Worm (Caenorhabditis elegans) whole organism, late embryonic: Measurements from ENCODE around the gene EGAP2.2.

Source experiments
- C38D4.7 ChIP-seq: fragments of 200-800 bp; sonication (Bioruptor generic); optimal IDR thresholded peaks from 2 replicates; lab custom pipeline; 2018; ENCODE audit warnings: mild to moderate bottlenecking, missing genetic modification characterization, moderate library complexity, missing compliant biosample characterization
- K09A11.1 ChIP-seq: sonication (generic microtip); optimal IDR thresholded peaks from 2 replicates; lab custom pipeline; 2017; ENCODE audit warnings: antibody characterized with exemption, mild to moderate bottlenecking, missing genetic modification characterization, missing compliant biosample characterization; ENCODE audit not compliant: insufficient read depth
- ahr-1 ChIP-seq: sonication (generic microtip); optimal IDR thresholded peaks from 2 replicates; lab custom pipeline; 2016; ENCODE audit warnings: missing genetic modification characterization, missing compliant biosample characterization
- ama-1 ChIP-seq: fragments of 150-350 bp; optimal IDR thresholded peaks from 2 replicates; lab custom pipeline; 2014
- ceh-14 ChIP-seq: sonication (generic microtip); optimal IDR thresholded peaks from 2 replicates; lab custom pipeline; 2016; ENCODE audit warnings: missing genotype, missing genetic modification characterization, missing compliant biosample characterization
- ceh-18 ChIP-seq: sonication (generic microtip); optimal IDR thresholded peaks from 2 replicates; lab custom pipeline; 2016; ENCODE audit warnings: missing genetic modification characterization, missing compliant biosample characterization
- ceh-30 ChIP-seq: fragments of 150-350 bp; optimal IDR thresholded peaks from 2 replicates; lab custom pipeline; 2014; ENCODE audit warnings: missing biosample characterization, missing genetic modification characterization
- ceh-31 ChIP-seq: sonication (generic microtip); optimal IDR thresholded peaks from 2 replicates; lab custom pipeline; 2016; ENCODE audit warnings: missing genetic modification characterization, missing compliant biosample characterization
- ceh-48 ChIP-seq: sonication (generic microtip); optimal IDR thresholded peaks from 2 replicates; lab custom pipeline; 2016; ENCODE audit warnings: missing genetic modification characterization, inconsistent platforms, missing compliant biosample characterization
- ceh-9 ChIP-seq: sonication (generic microtip); optimal IDR thresholded peaks from 2 replicates; lab custom pipeline; 2016; ENCODE audit warnings: mild to moderate bottlenecking, missing genetic modification characterization, inconsistent platforms, missing compliant biosample characterization
- dve-1 ChIP-seq: sonication (generic microtip); optimal IDR thresholded peaks from 2 replicates; lab custom pipeline; 2017; ENCODE audit warnings: antibody characterized with exemption, mild to moderate bottlenecking, missing genetic modification characterization, missing compliant biosample characterization
- elt-2 ChIP-seq: sonication (generic microtip); optimal IDR thresholded peaks from 2 replicates; lab custom pipeline; 2016; ENCODE audit warnings: missing genetic modification reagents, missing genetic modification characterization, missing compliant biosample characterization
- ets-4 ChIP-seq: sonication (generic microtip); optimal IDR thresholded peaks from 2 replicates; lab custom pipeline; 2016; ENCODE audit warnings: missing genetic modification characterization, missing compliant biosample characterization
- fkh-6 ChIP-seq: sonication (generic microtip); optimal IDR thresholded peaks from 2 replicates; lab custom pipeline; 2016; ENCODE audit warnings: missing genetic modification characterization, missing compliant biosample characterization
- gmeb-2 ChIP-seq: sonication (generic microtip); optimal IDR thresholded peaks from 2 replicates; lab custom pipeline; 2016; ENCODE audit warnings: missing genetic modification characterization, inconsistent platforms, missing compliant biosample characterization
- hlh-30 ChIP-seq: sonication (generic microtip); optimal IDR thresholded peaks from 2 replicates; lab custom pipeline; 2017; ENCODE audit warnings: antibody characterized with exemption, missing genetic modification characterization, missing compliant biosample characterization; ENCODE audit not compliant: insufficient read depth
- lin-11 ChIP-seq: fragments of 200-800 bp; sonication (Bioruptor generic); optimal IDR thresholded peaks from 2 replicates; lab custom pipeline; 2018; ENCODE audit warnings: mild to moderate bottlenecking, missing genetic modification characterization, missing compliant biosample characterization
- nhr-11 ChIP-seq: fragments of 150-350 bp; optimal IDR thresholded peaks from 2 replicates; lab custom pipeline; 2014; ENCODE audit warnings: missing biosample characterization, missing genetic modification characterization
- npax-4 ChIP-seq: sonication (generic microtip); optimal IDR thresholded peaks from 2 replicates; lab custom pipeline; 2016; ENCODE audit warnings: missing genetic modification characterization, missing compliant biosample characterization
- odd-2 ChIP-seq: sonication (generic microtip); optimal IDR thresholded peaks from 2 replicates; lab custom pipeline; 2017; ENCODE audit warnings: antibody characterized with exemption, mild to moderate bottlenecking, missing genetic modification characterization, missing compliant biosample characterization
- pag-3 ChIP-seq: sonication (generic microtip); optimal IDR thresholded peaks from 2 replicates; lab custom pipeline; 2016; ENCODE audit warnings: missing compliant biosample characterization, missing genetic modification characterization, borderline replicate concordance
- pax-1 ChIP-seq: fragments of 150-350 bp; optimal IDR thresholded peaks from 2 replicates; lab custom pipeline; 2014; ENCODE audit warnings: missing biosample characterization, missing genetic modification characterization
- pha-2 ChIP-seq: sonication (generic microtip); optimal IDR thresholded peaks from 2 replicates; lab custom pipeline; 2017; ENCODE audit warnings: mild to moderate bottlenecking, missing genetic modification characterization, missing compliant biosample characterization
- pqm-1 ChIP-seq: sonication (generic microtip); optimal IDR thresholded peaks from 2 replicates; lab custom pipeline; 2016; ENCODE audit warnings: missing genetic modification characterization, missing compliant biosample characterization
- pros-1 ChIP-seq: fragments of 150-350 bp; optimal IDR thresholded peaks from 2 replicates; lab custom pipeline; 2014; ENCODE audit warnings: missing biosample characterization, missing genetic modification reagents, missing genetic modification characterization
- rnt-1 ChIP-seq: sonication (generic microtip); optimal IDR thresholded peaks from 2 replicates; lab custom pipeline; 2016; ENCODE audit warnings: missing genetic modification characterization, missing compliant biosample characterization
- sdc-2 ChIP-seq: sonication (generic microtip); optimal IDR thresholded peaks from 2 replicates; lab custom pipeline; 2016; ENCODE audit warnings: missing genotype, missing genetic modification characterization, missing compliant biosample characterization
- sox-4 ChIP-seq: sonication (generic microtip); optimal IDR thresholded peaks from 2 replicates; lab custom pipeline; 2017; ENCODE audit warnings: mild to moderate bottlenecking, missing genetic modification characterization, inconsistent platforms, missing compliant biosample characterization
- syd-9 ChIP-seq: sonication (generic microtip); optimal IDR thresholded peaks from 2 replicates; lab custom pipeline; 2016; ENCODE audit warnings: mild to moderate bottlenecking, missing genetic modification characterization, moderate library complexity, missing compliant biosample characterization
- tbx-2 ChIP-seq: sonication (generic microtip); optimal IDR thresholded peaks from 2 replicates; lab custom pipeline; 2016; ENCODE audit warnings: missing genetic modification characterization, missing compliant biosample characterization
- unc-42 ChIP-seq: sonication (generic microtip); optimal IDR thresholded peaks from 2 replicates; lab custom pipeline; 2016; ENCODE audit warnings: missing genotype, missing genetic modification characterization, missing compliant biosample characterization
- unc-55 ChIP-seq: sonication (generic microtip); optimal IDR thresholded peaks from 2 replicates; lab custom pipeline; 2017; ENCODE audit warnings: missing biosample characterization, missing genetic modification reagents, missing genetic modification characterization
- ztf-16 ChIP-seq: sonication (generic microtip); optimal IDR thresholded peaks from 2 replicates; lab custom pipeline; 2017; ENCODE audit warnings: missing genetic modification characterization, missing compliant biosample characterization

Gene EGAP2.2

ce11 chrII:5183207-5183606 is 46.5 kb upstream of the EGAP2.2 start:
- TF ChIP-seq ceh-30 = no peak
- no peak for TF ChIP-seq ama-1 (lab: Kevin White, UChicago)
- TF ChIP-seq C38D4.7 = no peak
- no peak for TF ChIP-seq unc-42

DNA sequence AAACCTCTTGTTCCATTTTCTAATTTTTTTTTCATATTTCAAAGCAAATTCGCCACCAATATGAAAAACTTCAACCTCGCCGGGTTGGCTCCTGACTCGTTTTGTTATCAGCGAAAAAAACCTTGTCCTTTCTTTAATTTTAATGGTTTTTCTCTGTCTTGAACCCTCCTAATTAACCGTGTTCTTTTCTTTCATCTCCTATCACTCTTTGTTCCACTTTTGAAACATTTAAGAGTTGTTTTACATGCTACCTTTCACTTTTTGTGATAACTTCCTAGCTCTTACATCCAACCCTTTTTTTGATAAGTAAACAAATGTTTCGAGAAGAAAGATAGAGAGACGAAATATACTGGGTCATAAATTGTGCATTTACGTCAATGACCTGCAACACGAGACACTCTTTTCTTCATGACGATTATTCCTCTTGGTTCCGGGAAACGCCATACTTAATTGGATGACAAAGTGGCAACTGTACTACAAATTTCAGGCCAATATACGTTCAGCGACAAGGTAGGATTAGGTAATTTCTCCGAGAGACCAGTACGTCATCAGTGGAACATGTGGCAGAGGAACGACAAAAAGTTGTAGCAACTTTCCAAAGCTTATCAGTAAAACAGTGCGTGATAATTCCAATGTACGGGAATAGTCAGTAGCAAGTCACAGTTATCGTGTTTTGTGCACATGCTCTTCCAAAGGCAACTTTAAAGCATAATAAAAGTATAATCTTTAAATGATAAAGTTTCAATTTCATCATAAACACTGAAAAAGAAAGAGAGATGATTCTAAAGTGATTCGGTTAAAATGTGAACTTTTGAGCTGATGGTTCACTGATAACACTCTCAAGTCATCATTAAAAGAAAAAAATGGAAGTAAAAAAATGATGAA is 44.8 kb upstream of the EGAP2.2 start:
- TF ChIP-seq elt-2 (tag; lab: Kevin White, UChicago) = peak; percentile 83
- TF ChIP-seq lin-11 (tag; lab: Kevin White, UChicago) = no peak

ce11 chrII:5185955-5186539 is 43.6 kb upstream of the EGAP2.2 start:
- no peak for TF ChIP-seq lin-11 (tag; lab: Kevin White, UChicago)
- peak; percentile 88 for TF ChIP-seq elt-2 (tag; lab: Kevin White, UChicago)

- no peak for TF ChIP-seq K09A11.1
- TF ChIP-seq pha-2 = no peak
- no peak for TF ChIP-seq fkh-6 (tag; lab: Kevin White, UChicago)
- TF ChIP-seq ceh-30 = no peak
- TF ChIP-seq sox-4 = no peak
- no peak for TF ChIP-seq pax-1 (tag; lab: Kevin White, UChicago)
- TF ChIP-seq ceh-9 (tag; lab: Kevin White, UChicago) = no peak
- no peak for TF ChIP-seq tbx-2 (tag; lab: Kevin White, UChicago)
- TF ChIP-seq ama-1 (lab: Kevin White, UChicago) = no peak
- TF ChIP-seq odd-2 (tag; lab: Kevin White, UChicago) = no peak
- no peak for TF ChIP-seq rnt-1 (tag; lab: Kevin White, UChicago)
- no peak for TF ChIP-seq elt-2 (tag; lab: Kevin White, UChicago)
- TF ChIP-seq, all 69 proteins: peak for 0
These were observed 42.8 kb upstream of the EGAP2.2 start for ce11 chrII:5186870-5187269.

DNA sequence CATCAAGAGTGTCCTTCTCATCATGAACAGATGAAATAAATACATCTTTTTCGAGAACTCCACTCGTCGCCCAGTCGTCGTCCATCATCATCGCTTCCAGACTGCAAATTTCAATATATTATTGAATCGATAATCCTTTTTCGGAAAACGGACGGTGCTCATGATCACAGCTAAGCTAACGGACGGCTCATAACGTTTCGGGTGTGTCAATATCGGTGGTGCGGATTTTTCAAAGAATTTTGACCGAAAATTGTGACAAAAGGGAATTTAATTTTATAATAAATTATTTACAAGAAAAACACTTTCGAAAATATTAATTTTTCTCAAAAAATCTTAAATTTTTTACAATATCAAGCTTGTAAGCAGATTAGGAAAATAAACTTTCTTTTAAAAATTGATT is 42.2 kb upstream of the EGAP2.2 start, which contains the start of gene crh-2:
TSS of gene crh-2 (minus strand) at position 101 of the 400 bp plus-strand sequence.
- TF ChIP-seq dve-1 (tag; lab: Kevin White, UChicago) (no peak), ceh-18 (no peak), unc-55 (no peak), pax-1 (tag; lab: Kevin White, UChicago) (no peak), ceh-14 (tag; lab: Kevin White, UChicago) (no peak), K09A11.1 (no peak), pqm-1 (tag; lab: Kevin White, UChicago) (no peak), ztf-16 (tag; lab: Kevin White, UChicago) (no peak), syd-9 (tag; lab: Kevin White, UChicago) (no peak), hlh-30 (no peak), ceh-48 (no peak), sdc-2 (tag; lab: Kevin White, UChicago) (no peak), gmeb-2 (tag; lab: Kevin White, UChicago) (no peak)
- TF ChIP-seq, all 69 proteins: peak for 0

ce11 chrII:5187934-5188333 is 41.8 kb upstream of the EGAP2.2 start:
- no peak for TF ChIP-seq sox-4
- TF ChIP-seq pros-1 (tag; lab: Kevin White, UChicago) = no peak
- no peak for TF ChIP-seq ahr-1 (tag; lab: Kevin White, UChicago)
- no peak for TF ChIP-seq ceh-31 (tag; lab: Kevin White, UChicago)
- no peak for TF ChIP-seq pag-3 (tag; lab: Kevin White, UChicago)
- TF ChIP-seq nhr-11 (tag; lab: Kevin White, UChicago) = no peak
- TF ChIP-seq ets-4 (tag; lab: Kevin White, UChicago) = no peak
- TF ChIP-seq npax-4 (tag; lab: Kevin White, UChicago) = no peak
- no peak for TF ChIP-seq pax-1 (tag; lab: Kevin White, UChicago)
- TF ChIP-seq ama-1 (lab: Kevin White, UChicago) = no peak
